Fruit fly (Drosophila melanogaster) whole organism, embryonic: ENCODE data around the gene IKKbeta.

Source experiments
- BtbVII ChIP-seq: fragments of 200-800 bp; sonication (Bioruptor generic); optimal IDR thresholded peaks from 3 replicates; lab custom pipeline; 2017; ENCODE audit warnings: missing biosample characterization, mild to moderate bottlenecking, missing genetic modification characterization
- CG1024 ChIP-seq: fragments of 200-800 bp; sonication (Bioruptor generic); IDR thresholded peaks from 2 replicates; pipeline ENCODE4 v1.3.6; 2022; ENCODE audit warnings: missing biosample characterization, missing genetic modification characterization
- CG10267 ChIP-seq: fragments of 200-800 bp; sonication (Bioruptor generic); optimal IDR thresholded peaks from 2 replicates; lab custom pipeline; 2018; ENCODE audit warnings: missing biosample characterization, mild to moderate bottlenecking, missing genetic modification characterization, moderate library complexity
- CG10959 ChIP-seq: fragments of 200-800 bp; sonication (Bioruptor generic); IDR thresholded peaks from 2 replicates; pipeline ENCODE4 v1.3.6; 2022; ENCODE audit warnings: missing biosample characterization, missing genetic modification characterization
- CG13775 ChIP-seq: fragments of 200-800 bp; sonication (Bioruptor generic); optimal IDR thresholded peaks from 3 replicates; lab custom pipeline; 2017; ENCODE audit warnings: missing biosample characterization, mild to moderate bottlenecking, missing genetic modification characterization
- CG14667 ChIP-seq: fragments of 200-800 bp; sonication (Bioruptor generic); IDR thresholded peaks from 2 replicates; pipeline ENCODE4 v1.3.6; 2022; ENCODE audit warnings: missing biosample characterization, missing genetic modification characterization
- CG15696 ChIP-seq: fragments of 200-800 bp; sonication (Bioruptor generic); optimal IDR thresholded peaks from 2 replicates; lab custom pipeline; 2019; ENCODE audit warnings: missing biosample characterization, mild to moderate bottlenecking, missing genetic modification characterization, moderate library complexity
- CG1602 ChIP-seq: fragments of 200-800 bp; sonication (Bioruptor generic); optimal IDR thresholded peaks from 3 replicates; lab custom pipeline; 2016; ENCODE audit warnings: missing biosample characterization, missing genetic modification characterization
- CG17802 ChIP-seq: fragments of 200-800 bp; sonication (Bioruptor generic); optimal IDR thresholded peaks from 2 replicates; lab custom pipeline; 2018; ENCODE audit warnings: missing biosample characterization, mild to moderate bottlenecking, missing genetic modification characterization, moderate library complexity
- CG1792 ChIP-seq: fragments of 200-800 bp; sonication (Bioruptor generic); optimal IDR thresholded peaks from 2 replicates; lab custom pipeline; 2016; ENCODE audit warnings: missing biosample characterization, missing genetic modification characterization
- CG18476 ChIP-seq: fragments of 200-800 bp; sonication (Bioruptor generic); optimal IDR thresholded peaks from 2 replicates; lab custom pipeline; 2016; ENCODE audit warnings: missing biosample characterization, mild to moderate bottlenecking, missing genetic modification characterization
- CG3163 ChIP-seq: fragments of 200-800 bp; sonication (Bioruptor generic); optimal IDR thresholded peaks from 3 replicates; lab custom pipeline; 2016; ENCODE audit warnings: missing biosample characterization, missing genetic modification characterization
- CG32767 ChIP-seq: fragments of 200-800 bp; sonication (Bioruptor generic); IDR thresholded peaks from 2 replicates; pipeline ENCODE4 v1.3.6; 2022; ENCODE audit warnings: missing biosample characterization, missing genetic modification characterization
- CG3838 ChIP-seq: fragments of 200-800 bp; sonication (Bioruptor generic); optimal IDR thresholded peaks from 3 replicates; lab custom pipeline; 2016; ENCODE audit warnings: missing biosample characterization, missing genetic modification characterization
- CG6175 ChIP-seq: fragments of 200-800 bp; sonication (Bioruptor generic); IDR thresholded peaks from 3 replicates; pipeline ENCODE4 v1.3.6; 2022; ENCODE audit warnings: missing biosample characterization, missing genetic modification characterization
- CG7372 ChIP-seq: fragments of 200-800 bp; sonication (Bioruptor generic); IDR thresholded peaks from 2 replicates; pipeline ENCODE4 v1.3.6; 2022; ENCODE audit warnings: missing biosample characterization, missing genetic modification characterization
- CG7928 ChIP-seq: fragments of 200-800 bp; sonication (Bioruptor generic); optimal IDR thresholded peaks from 2 replicates; lab custom pipeline; 2017; ENCODE audit warnings: missing biosample characterization, mild to moderate bottlenecking, missing genetic modification characterization
- Dbx ChIP-seq: fragments of 200-800 bp; sonication (Bioruptor generic); IDR thresholded peaks from 3 replicates; pipeline ENCODE4 v1.3.6; 2022; ENCODE audit warnings: missing biosample characterization, missing genetic modification characterization
- Deaf1 ChIP-seq: fragments of 200-800 bp; optimal IDR thresholded peaks from 3 replicates; lab custom pipeline; 2019; ENCODE audit warnings: missing biosample characterization, mild to moderate bottlenecking, missing genetic modification characterization, moderate library complexity
- ERR ChIP-seq: fragments of 200-800 bp; sonication (Bioruptor generic); optimal IDR thresholded peaks from 2 replicates; lab custom pipeline; 2016; ENCODE audit warnings: missing biosample characterization, missing genetic modification characterization
- Ets65A ChIP-seq: fragments of 200-800 bp; sonication (Bioruptor generic); peaks from one replicate; lab custom pipeline; 2016; ENCODE audit warnings: missing biosample characterization, missing genetic modification characterization
- Fer1 ChIP-seq: fragments of 200-800 bp; sonication (Bioruptor generic); optimal IDR thresholded peaks from 2 replicates; lab custom pipeline; 2017; ENCODE audit warnings: missing biosample characterization, mild to moderate bottlenecking, missing genetic modification characterization
- Gsc ChIP-seq: fragments of 200-800 bp; sonication (Bioruptor generic); IDR thresholded peaks from 2 replicates; pipeline ENCODE4 v1.3.6; 2022; ENCODE audit warnings: missing biosample characterization, missing genetic modification characterization
- Hsf ChIP-seq: fragments of 200-800 bp; sonication (Bioruptor generic); optimal IDR thresholded peaks from 3 replicates; lab custom pipeline; 2016; ENCODE audit warnings: missing biosample characterization, missing genetic modification characterization
- Max ChIP-seq: fragments of 200-800 bp; sonication (Bioruptor generic); optimal IDR thresholded peaks from 2 replicates; lab custom pipeline; 2016; ENCODE audit warnings: missing biosample characterization, mild to moderate bottlenecking, missing genetic modification characterization
- Med ChIP-seq: fragments of 200-800 bp; sonication (Bioruptor generic); peaks from one replicate; lab custom pipeline; 2016; ENCODE audit warnings: missing biosample characterization, missing genetic modification characterization, mild to moderate bottlenecking, inconsistent platforms, moderate library complexity
- NC2β ChIP-seq: fragments of 200-800 bp; sonication (Bioruptor generic); optimal IDR thresholded peaks from 2 replicates; lab custom pipeline; 2016; ENCODE audit warnings: missing biosample characterization, missing genetic modification characterization
- Nf-YB ChIP-seq: fragments of 200-800 bp; sonication (Bioruptor generic); optimal IDR thresholded peaks from 3 replicates; lab custom pipeline; 2019; ENCODE audit warnings: missing biosample characterization, mild to moderate bottlenecking, missing genetic modification characterization, moderate library complexity
- Ssrp ChIP-seq: fragments of 200-800 bp; sonication (Bioruptor generic); optimal IDR thresholded peaks from 2 replicates; lab custom pipeline; 2018; ENCODE audit warnings: missing biosample characterization, mild to moderate bottlenecking, missing genetic modification characterization, moderate library complexity
- ato ChIP-seq: fragments of 200-800 bp; sonication (Bioruptor generic); IDR thresholded peaks from 2 replicates; pipeline ENCODE4 v1.3.6; 2022; ENCODE audit warnings: missing biosample characterization, missing genetic modification characterization; ENCODE audit not compliant: partially characterized antibody
- caup ChIP-seq: fragments of 200-800 bp; sonication (Bioruptor generic); optimal IDR thresholded peaks from 3 replicates; lab custom pipeline; 2017; ENCODE audit warnings: missing biosample characterization, mild to moderate bottlenecking, missing genetic modification characterization, moderate library complexity; ENCODE audit not compliant: severe bottlenecking
- chn ChIP-seq: fragments of 200-800 bp; sonication (Bioruptor generic); optimal IDR thresholded peaks from 2 replicates; lab custom pipeline; 2016; ENCODE audit warnings: missing biosample characterization, missing genetic modification characterization
- da ChIP-seq: fragments of 200-800 bp; sonication (Bioruptor generic); optimal IDR thresholded peaks from 2 replicates; lab custom pipeline; 2016; ENCODE audit warnings: missing biosample characterization, missing genetic modification characterization
- disco-r ChIP-seq: fragments of 200-800 bp; sonication (Bioruptor generic); optimal IDR thresholded peaks from 2 replicates; lab custom pipeline; 2016; ENCODE audit warnings: missing biosample characterization, missing genetic modification characterization
- dm ChIP-seq: fragments of 200-800 bp; sonication (Bioruptor generic); optimal IDR thresholded peaks from 3 replicates; lab custom pipeline; 2016; ENCODE audit warnings: missing biosample characterization, missing genetic modification characterization
- esg ChIP-seq: fragments of 200-800 bp; sonication (Bioruptor generic); conservative IDR thresholded peaks from 2 replicates; pipeline ENCODE4 v1.3.6; 2022; ENCODE audit warnings: missing biosample characterization, missing genetic modification characterization
- gfzf ChIP-seq: fragments of 200-800 bp; sonication (Bioruptor generic); optimal IDR thresholded peaks from 2 replicates; lab custom pipeline; 2016; ENCODE audit warnings: missing biosample characterization, mild to moderate bottlenecking, missing genetic modification characterization, moderate library complexity
- gro ChIP-seq: fragments of 200-800 bp; sonication (Bioruptor generic); optimal IDR thresholded peaks from 2 replicates; lab custom pipeline; 2016; ENCODE audit warnings: missing biosample characterization, missing genetic modification characterization
- her ChIP-seq: fragments of 200-800 bp; sonication (Bioruptor generic); optimal IDR thresholded peaks from 2 replicates; lab custom pipeline; 2016; ENCODE audit warnings: missing biosample characterization, missing genetic modification characterization
- maf-S ChIP-seq: fragments of 200-800 bp; sonication (Bioruptor generic); optimal IDR thresholded peaks from 2 replicates; lab custom pipeline; 2016; ENCODE audit warnings: missing biosample characterization, missing genetic modification characterization
- oc ChIP-seq: fragments of 200-800 bp; sonication (Bioruptor generic); optimal IDR thresholded peaks from 2 replicates; lab custom pipeline; 2018; ENCODE audit warnings: missing biosample characterization, mild to moderate bottlenecking, missing genetic modification characterization, moderate library complexity
- pan ChIP-seq, 4 experiments: fragments of >200 bp in 3 of 4; fragments of 200-800 bp in 1 of 4; sonication (Bioruptor generic) in 1 of 4; optimal IDR thresholded peaks in 3 of 4; IDR thresholded peaks in 1 of 4; 2 replicates each; pipeline versions ENCODE4 v1.3.6 to Lab custom; 2017 to 2022; ENCODE audit warnings: missing biosample characterization in 2 of 4, missing genetic modification characterization in 2 of 4, mixed read lengths in 1 of 4
- pb ChIP-seq: fragments of 200-800 bp; sonication (Bioruptor generic); optimal IDR thresholded peaks from 3 replicates; lab custom pipeline; 2016; ENCODE audit warnings: missing biosample characterization, missing genetic modification characterization
- pros ChIP-seq: fragments of 200-800 bp; sonication (Bioruptor generic); optimal IDR thresholded peaks from 3 replicates; lab custom pipeline; 2019; ENCODE audit warnings: missing biosample characterization, mild to moderate bottlenecking, missing genetic modification characterization, moderate library complexity
- repo ChIP-seq: fragments of 200-800 bp; sonication (Bioruptor generic); optimal IDR thresholded peaks from 2 replicates; lab custom pipeline; 2016; ENCODE audit warnings: missing biosample characterization, missing genetic modification characterization
- sens ChIP-seq: fragments of 200-800 bp; sonication (Bioruptor generic); peaks from one replicate; lab custom pipeline; 2016; ENCODE audit warnings: missing biosample characterization, missing genetic modification characterization
- sna ChIP-seq: fragments of 200-800 bp; sonication (Bioruptor generic); IDR thresholded peaks from 2 replicates; pipeline ENCODE4 v1.3.6; 2022; ENCODE audit warnings: missing biosample characterization, missing genetic modification characterization; ENCODE audit not compliant: partially characterized antibody
- so ChIP-seq: fragments of 200-800 bp; sonication (Bioruptor generic); IDR thresholded peaks from 3 replicates; pipeline ENCODE4 v1.3.6; 2022; ENCODE audit warnings: missing biosample characterization, missing genetic modification characterization
- zen ChIP-seq: fragments of 200-800 bp; sonication (Bioruptor generic); optimal IDR thresholded peaks from 3 replicates; lab custom pipeline; 2018; ENCODE audit warnings: missing biosample characterization, mild to moderate bottlenecking, missing genetic modification characterization, moderate library complexity

Gene IKKbeta

dm6 chr3R:16071689-16072580 lies 22.7 kb upstream of the IKKbeta start (continued):
- TF ChIP-seq pros (GFP tag; lab: Kevin White, UChicago) (peak; percentile 85), CG32767 (GFP tag; lab: Robert Waterston, UW) (peak; percentile 76), Dbx (GFP tag; lab: Robert Waterston, UW) (no peak), sens (GFP tag; lab: Kevin White, UChicago) (peak; percentile 96), oc (peak; percentile 54), pb (GFP tag; lab: Kevin White, UChicago) (no peak), NC2β (GFP tag; lab: Kevin White, UChicago) (peak; percentile 59), Hsf (GFP tag; lab: Kevin White, UChicago) (peak; percentile 67), da (GFP tag; lab: Kevin White, UChicago) (no peak), Max (GFP tag; lab: Kevin White, UChicago) (peak; percentile 68), pan (optimal IDR thresholded peaks at IDR 0.05; lab: Kevin White, UChicago) (no peak), pan (GFP tag; optimal IDR thresholded peaks at IDR 0.05 in 1 of 2, IDR thresholded peaks at IDR 0.05 in 1 of 2) (peak in 1 of 2 experiments; percentile 78), CG6175 (GFP tag; lab: Robert Waterston, UW) (no peak), CG10267 (tag; lab: Kevin White, UChicago) (peak; percentile 68), CG13775 (GFP tag; lab: Kevin White, UChicago) (peak; percentile 42), dm (GFP tag; lab: Kevin White, UChicago) (peak; percentile 24), CG1792 (GFP tag; lab: Kevin White, UChicago) (no peak), CG10959 (GFP tag; lab: Robert Waterston, UW) (peak; percentile 91), Deaf1 (tag; lab: Kevin White, UChicago) (peak; percentile 39), Fer1 (GFP tag; lab: Kevin White, UChicago) (no peak), esg (GFP tag; lab: Robert Waterston, UW) (peak; percentile 62), Ets65A (peak; percentile 85), chn (GFP tag; lab: Kevin White, UChicago) (peak; percentile 6), zen (tag; lab: Kevin White, UChicago) (peak; percentile 69), CG7372 (GFP tag; lab: Robert Waterston, UW) (0 out of 2 replicates have a peak, but pooled peaks have one; percentile 14), ERR (GFP tag; lab: Kevin White, UChicago) (no peak), CG17802 (tag; lab: Kevin White, UChicago) (peak; percentile 46), BtbVII (no peak), CG14667 (GFP tag; lab: Robert Waterston, UW) (peak; percentile 61), CG7928 (GFP tag; lab: Kevin White, UChicago) (no peak), Gsc (GFP tag; lab: Robert Waterston, UW) (no peak), ato (GFP tag; lab: Robert Waterston, UW) (no peak), Med (no peak), disco-r (GFP tag; lab: Kevin White, UChicago) (no peak), CG15696 (tag; lab: Kevin White, UChicago) (peak; percentile 43), CG1024 (GFP tag; lab: Robert Waterston, UW) (peak; percentile 68), gfzf (GFP tag; lab: Kevin White, UChicago) (peak; percentile 16), Nf-YB (peak; percentile 44), repo (GFP tag; lab: Kevin White, UChicago) (no peak), maf-S (no peak), Ssrp (peak; percentile 65), her (GFP tag; lab: Kevin White, UChicago) (peak; percentile 12), CG18476 (GFP tag; lab: Kevin White, UChicago) (peak; percentile 62), caup (GFP tag; lab: Kevin White, UChicago) (no peak), CG3163 (no peak), sna (GFP tag; lab: Robert Waterston, UW) (no peak), CG1602 (peak; percentile 73), gro (GFP tag; lab: Kevin White, UChicago) (no peak), so (GFP tag; lab: Robert Waterston, UW) (peak; percentile 72; the same call in 2 of the 3 replicates), CG3838 (GFP tag; lab: Kevin White, UChicago) (no peak)
